Worm (Caenorhabditis elegans) whole organism, L4 larva: ENCODE measurements around the gene R06B10.7.

Experiments used
- F44E2.7 ChIP-seq: fragments of 200-800 bp; sonication (Bioruptor generic); IDR thresholded peaks from 2 replicates; pipeline ENCODE4 v2.1.2; 2022; ENCODE audit warnings: missing genetic modification characterization, missing compliant biosample characterization
- F49E8.2 ChIP-seq: sonication (generic microtip); optimal IDR thresholded peaks from 2 replicates; lab custom pipeline; 2016; ENCODE audit warnings: missing compliant biosample characterization, mild to moderate bottlenecking, missing genetic modification characterization, borderline replicate concordance
- T26A8.4 ChIP-seq: fragments of 200-800 bp; sonication (Bioruptor generic); IDR thresholded peaks from 2 replicates; pipeline ENCODE4 v1.3.6; 2022; ENCODE audit warnings: missing genetic modification characterization, missing compliant biosample characterization
- Y105C5A.15 ChIP-seq: fragments of 200-800 bp; sonication (Bioruptor generic); IDR thresholded peaks from 2 replicates; pipeline ENCODE4 v1.3.6; 2022; ENCODE audit warnings: missing genetic modification characterization, missing compliant biosample characterization
- Y75B8A.6 ChIP-seq: fragments of 200-800 bp; sonication (Bioruptor generic); IDR thresholded peaks from 2 replicates; pipeline ENCODE4 v1.3.6; 2022; ENCODE audit warnings: missing genetic modification reagents, missing genetic modification characterization, missing compliant biosample characterization
- ZK546.5 ChIP-seq, 2 experiments: sonication (generic microtip); optimal IDR thresholded peaks; 2 replicates each; lab custom pipeline; 2017; ENCODE audit warnings: missing biosample characterization in 2 of 2, missing genetic modification characterization in 2 of 2
- ama-1 ChIP-seq: fragments of 150-350 bp; optimal IDR thresholded peaks from 2 replicates; lab custom pipeline; 2014; ENCODE audit warnings: inconsistent platforms, mixed read lengths
- attf-4 ChIP-seq: sonication (generic microtip); optimal IDR thresholded peaks from 3 replicates; lab custom pipeline; 2017; ENCODE audit warnings: missing biosample characterization, missing genetic modification characterization
- ceh-20 ChIP-seq: fragments of 200-800 bp; sonication (Bioruptor generic); IDR thresholded peaks from 2 replicates; pipeline ENCODE4 v1.3.6; 2022; ENCODE audit warnings: missing genetic modification reagents, missing genetic modification characterization, missing compliant biosample characterization
- ceh-28 ChIP-seq: fragments of 150-350 bp; optimal IDR thresholded peaks from 2 replicates; lab custom pipeline; 2014; ENCODE audit warnings: missing biosample characterization, missing genetic modification reagents, missing genetic modification characterization
- ceh-32 ChIP-seq: sonication (generic microtip); optimal IDR thresholded peaks from 2 replicates; lab custom pipeline; 2016; ENCODE audit warnings: mild to moderate bottlenecking, missing genetic modification characterization, missing compliant biosample characterization; ENCODE audit not compliant: poor library complexity
- ceh-82 ChIP-seq: sonication (generic microtip); optimal IDR thresholded peaks from 2 replicates; lab custom pipeline; 2017; ENCODE audit warnings: missing biosample characterization, missing genetic modification characterization
- ces-1 ChIP-seq: fragments of 150-350 bp; sonication (generic microtip); optimal IDR thresholded peaks from 4 replicates; lab custom pipeline; 2014; ENCODE audit warnings: missing biosample characterization, missing genetic modification reagents, missing genetic modification characterization
- cey-2 ChIP-seq: sonication (generic microtip); optimal IDR thresholded peaks from 3 replicates; lab custom pipeline; 2017; ENCODE audit warnings: missing genetic modification characterization, mild to moderate bottlenecking, missing compliant biosample characterization, antibody characterized with exemption, borderline replicate concordance; ENCODE audit not compliant: insufficient read depth
- ctbp-1 ChIP-seq: fragments of 200-800 bp; sonication (Bioruptor generic); IDR thresholded peaks from 2 replicates; pipeline ENCODE4 v1.3.6; 2022; ENCODE audit warnings: missing genetic modification reagents, missing genetic modification characterization, missing compliant biosample characterization
- daf-16 ChIP-seq, 3 experiments: sonication (generic microtip); optimal IDR thresholded peaks; 2 replicates each; lab custom pipeline; 2016 to 2017; ENCODE audit warnings: missing genetic modification characterization in 3 of 3, missing genetic modification reagents in 3 of 3, mild to moderate bottlenecking in 2 of 3, missing compliant biosample characterization in 2 of 3, missing biosample characterization in 1 of 3, moderate library complexity in 1 of 3
- daf-19 ChIP-seq: fragments of 200-800 bp; sonication (Bioruptor generic); conservative IDR thresholded peaks from 2 replicates; pipeline ENCODE4 v1.3.6; 2022; ENCODE audit warnings: missing genetic modification characterization, missing compliant biosample characterization
- daf-8 ChIP-seq: fragments of 200-800 bp; sonication (Bioruptor generic); IDR thresholded peaks from 2 replicates; pipeline ENCODE4 v1.3.6; 2022; ENCODE audit warnings: missing genetic modification characterization, missing compliant biosample characterization
- dmd-8 ChIP-seq: fragments of 200-800 bp; sonication (Bioruptor generic); IDR thresholded peaks from 2 replicates; pipeline ENCODE4 v1.3.6; 2022; ENCODE audit warnings: missing genetic modification characterization, missing compliant biosample characterization
- dpl-1 ChIP-seq: fragments of 150-350 bp; optimal IDR thresholded peaks from 2 replicates; lab custom pipeline; 2014; ENCODE audit warnings: missing biosample characterization, missing genetic modification reagents, missing genetic modification characterization
- duxl-1 ChIP-seq: sonication (generic microtip); optimal IDR thresholded peaks from 2 replicates; lab custom pipeline; 2016; ENCODE audit warnings: mild to moderate bottlenecking, missing genetic modification characterization, moderate library complexity, missing compliant biosample characterization; ENCODE audit not compliant: poor library complexity
- dve-1 ChIP-seq: sonication (generic microtip); optimal IDR thresholded peaks from 2 replicates; lab custom pipeline; 2017; ENCODE audit warnings: antibody characterized with exemption, mild to moderate bottlenecking, missing genetic modification characterization, missing compliant biosample characterization; ENCODE audit not compliant: insufficient read depth
- egl-43 ChIP-seq: fragments of 200-800 bp; sonication (Bioruptor generic); IDR thresholded peaks from 2 replicates; pipeline ENCODE4 v1.3.6; 2022; ENCODE audit warnings: missing genetic modification reagents, missing genetic modification characterization, missing compliant biosample characterization
- fkh-10 ChIP-seq: fragments of 150-350 bp; optimal IDR thresholded peaks from 2 replicates; lab custom pipeline; 2014; ENCODE audit warnings: missing biosample characterization, missing genetic modification reagents, missing genetic modification characterization
- hlh-11 ChIP-seq: fragments of 200-800 bp; sonication (Bioruptor generic); optimal IDR thresholded peaks from 2 replicates; lab custom pipeline; 2018; ENCODE audit warnings: mild to moderate bottlenecking, missing genetic modification characterization, missing compliant biosample characterization
- hlh-30 ChIP-seq: sonication (generic microtip); optimal IDR thresholded peaks from 2 replicates; lab custom pipeline; 2017; ENCODE audit warnings: antibody characterized with exemption, mild to moderate bottlenecking, missing genetic modification characterization, missing compliant biosample characterization; ENCODE audit not compliant: insufficient read depth
- lin-39 ChIP-seq: fragments of 150-350 bp; optimal IDR thresholded peaks from 2 replicates; lab custom pipeline; 2014; ENCODE audit warnings: missing biosample characterization, missing genetic modification reagents, missing genetic modification characterization
- lir-3 ChIP-seq: sonication (generic microtip); optimal IDR thresholded peaks from 2 replicates; lab custom pipeline; 2016; ENCODE audit warnings: mild to moderate bottlenecking, missing genetic modification characterization, missing compliant biosample characterization
- madf-5 ChIP-seq, 2 experiments: fragments of 200-800 bp; sonication (Bioruptor generic); IDR thresholded peaks; 2 replicates each; pipeline ENCODE4 v1.3.6; 2022; ENCODE audit warnings: missing compliant biosample characterization in 2 of 2, missing genetic modification characterization in 2 of 2
- madf-9 ChIP-seq: fragments of 200-800 bp; sonication (Bioruptor generic); conservative IDR thresholded peaks from 2 replicates; pipeline ENCODE4 v1.3.6; 2022; ENCODE audit warnings: missing genetic modification reagents, missing genetic modification characterization, missing compliant biosample characterization
- mdl-1 ChIP-seq, 2 experiments: fragments of 150-350 bp in 1 of 2; sonication (generic microtip) in 1 of 2; optimal IDR thresholded peaks; 2 replicates each; lab custom pipeline; 2014 to 2017; ENCODE audit warnings: missing biosample characterization in 2 of 2, missing genetic modification characterization in 2 of 2
- mep-1 ChIP-seq: fragments of 150-350 bp; sonication (generic microtip); optimal IDR thresholded peaks from 3 replicates; lab custom pipeline; 2014; ENCODE audit warnings: missing biosample characterization, missing genetic modification characterization
- mxl-2 ChIP-seq: fragments of 200-800 bp; sonication (Bioruptor generic); conservative IDR thresholded peaks from 2 replicates; pipeline ENCODE4 v1.3.6; 2022; ENCODE audit warnings: missing genetic modification reagents, missing genetic modification characterization, missing compliant biosample characterization
- mxl-3 ChIP-seq: fragments of 200-800 bp; sonication (Bioruptor generic); optimal IDR thresholded peaks from 2 replicates; lab custom pipeline; 2018; ENCODE audit warnings: mild to moderate bottlenecking, missing genetic modification characterization, missing compliant biosample characterization
- nhr-11 ChIP-seq: fragments of 150-350 bp; optimal IDR thresholded peaks from 2 replicates; lab custom pipeline; 2014; ENCODE audit warnings: missing biosample characterization, missing genetic modification characterization
- nhr-111 ChIP-seq: fragments of 200-800 bp; sonication (Bioruptor generic); optimal IDR thresholded peaks from 2 replicates; lab custom pipeline; 2018; ENCODE audit warnings: mild to moderate bottlenecking, missing genetic modification characterization, missing compliant biosample characterization
- nhr-237 ChIP-seq: sonication (generic microtip); optimal IDR thresholded peaks from 2 replicates; lab custom pipeline; 2017; ENCODE audit warnings: missing biosample characterization, missing genetic modification characterization
- nhr-28 ChIP-seq: fragments of 150-350 bp; optimal IDR thresholded peaks from 2 replicates; lab custom pipeline; 2014; ENCODE audit warnings: missing biosample characterization, missing genetic modification characterization
- nhr-6 ChIP-seq: fragments of 150-350 bp; optimal IDR thresholded peaks from 2 replicates; lab custom pipeline; 2014; ENCODE audit warnings: missing biosample characterization, missing genetic modification characterization
- php-3 ChIP-seq: fragments of 200-800 bp; sonication (Bioruptor generic); IDR thresholded peaks from 2 replicates; pipeline ENCODE4 v1.3.6; 2022; ENCODE audit warnings: missing genetic modification reagents, missing genetic modification characterization, missing compliant biosample characterization
- pqm-1 ChIP-seq: sonication (generic microtip); optimal IDR thresholded peaks from 2 replicates; lab custom pipeline; 2017; ENCODE audit warnings: missing biosample characterization, missing genetic modification characterization
- saeg-2 ChIP-seq: fragments of 200-800 bp; sonication (Bioruptor generic); IDR thresholded peaks from 2 replicates; pipeline ENCODE4 v1.3.6; 2022; ENCODE audit warnings: missing genetic modification reagents, missing genetic modification characterization, missing compliant biosample characterization
- set-16 ChIP-seq: fragments of 200-800 bp; sonication (Bioruptor generic); IDR thresholded peaks from 2 replicates; pipeline ENCODE4 v1.3.6; 2022; ENCODE audit warnings: missing genetic modification reagents, missing genetic modification characterization, missing compliant biosample characterization
- skn-1 ChIP-seq: fragments of 150-350 bp; optimal IDR thresholded peaks from 2 replicates; lab custom pipeline; 2014; ENCODE audit warnings: missing biosample characterization, missing genetic modification characterization
- snpc-1.2 ChIP-seq: fragments of 200-800 bp; sonication (Bioruptor generic); IDR thresholded peaks from 2 replicates; pipeline ENCODE4 v1.3.6; 2022; ENCODE audit warnings: missing genetic modification reagents, missing genetic modification characterization, missing compliant biosample characterization
- spr-1 ChIP-seq: sonication (generic microtip); optimal IDR thresholded peaks from 2 replicates; lab custom pipeline; 2016; ENCODE audit warnings: mild to moderate bottlenecking, missing genetic modification characterization, missing compliant biosample characterization
- spr-3 ChIP-seq: fragments of 200-800 bp; sonication (Bioruptor generic); optimal IDR thresholded peaks from 2 replicates; lab custom pipeline; 2018; ENCODE audit warnings: mild to moderate bottlenecking, missing genetic modification characterization, missing compliant biosample characterization
- unc-39 ChIP-seq: sonication (generic microtip); optimal IDR thresholded peaks from 2 replicates; lab custom pipeline; 2017; ENCODE audit warnings: missing biosample characterization, missing genetic modification characterization
- zag-1 ChIP-seq: fragments of 150-350 bp; optimal IDR thresholded peaks from 2 replicates; lab custom pipeline; 2014; ENCODE audit warnings: missing biosample characterization, missing genetic modification characterization
- zfp-2 ChIP-seq: sonication (generic microtip); optimal IDR thresholded peaks from 2 replicates; lab custom pipeline; 2016; ENCODE audit warnings: mild to moderate bottlenecking, missing genetic modification characterization, missing compliant biosample characterization
- zip-11 ChIP-seq: fragments of 200-800 bp; sonication (Bioruptor generic); IDR thresholded peaks from 2 replicates; pipeline ENCODE4 v1.3.6; 2022; ENCODE audit warnings: missing genetic modification characterization, missing compliant biosample characterization
- zip-2 ChIP-seq: fragments of 150-350 bp; optimal IDR thresholded peaks from 2 replicates; lab custom pipeline; 2014; ENCODE audit warnings: missing biosample characterization, missing genetic modification characterization

Gene R06B10.7

DNA sequence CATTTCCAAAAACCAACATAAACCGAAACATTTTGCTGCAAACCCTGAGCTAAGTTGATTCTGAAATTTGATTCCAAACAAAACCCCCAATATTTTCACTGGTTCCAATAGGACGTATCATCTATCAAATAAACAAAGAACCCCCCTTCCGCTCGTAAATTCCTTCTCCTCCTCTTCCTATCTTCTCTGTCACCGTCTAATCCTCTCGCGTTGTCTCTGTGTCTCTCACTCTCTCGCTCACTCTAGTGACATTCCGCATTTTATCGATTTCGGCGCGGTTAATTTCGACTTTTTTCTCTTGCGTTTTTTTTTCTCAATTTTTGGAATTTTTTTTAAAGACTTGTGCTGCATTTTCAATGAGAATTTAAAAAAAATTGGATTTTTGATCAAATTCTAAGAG, 19.2 kb downstream of the R06B10.7 start:
- peak; percentile 34 for TF ChIP-seq hlh-11 (tag; lab: Kevin White, UChicago)
- TF ChIP-seq snpc-1.2 (GFP tag; lab: Robert Waterston, UW) = no peak
- TF ChIP-seq attf-4 (tag; lab: Kevin White, UChicago) = no peak
- no peak for TF ChIP-seq ama-1
- no peak for TF ChIP-seq ZK546.5 (tag; optimal IDR thresholded peaks at IDR 0.05; lab: Kevin White, UChicago)
- no peak for TF ChIP-seq lin-39 (tag; lab: Kevin White, UChicago)
- no peak for TF ChIP-seq ceh-32 (tag; lab: Kevin White, UChicago)
- no peak for TF ChIP-seq F49E8.2 (tag; lab: Kevin White, UChicago)
- no peak for TF ChIP-seq mxl-3 (GFP tag; lab: Kevin White, UChicago)
- no peak for TF ChIP-seq dmd-8
- no peak for TF ChIP-seq php-3
- TF ChIP-seq set-16 (GFP tag; lab: Robert Waterston, UW) = no peak
- peak; percentile 59 for TF ChIP-seq ceh-28 (tag; lab: Kevin White, UChicago)
- TF ChIP-seq ceh-82 (tag; lab: Kevin White, UChicago) = no peak
- no peak for TF ChIP-seq T26A8.4 (GFP tag; lab: Robert Waterston, UW)
- no peak for TF ChIP-seq daf-16 (GFP tag; optimal IDR thresholded peaks at IDR 0.05; lab: Kevin White, UChicago)
- peak; percentile 50 for TF ChIP-seq daf-16 (tag; optimal IDR thresholded peaks at IDR 0.05; lab: Kevin White, UChicago)
- TF ChIP-seq zip-2 (tag; lab: Kevin White, UChicago) = no peak
- TF ChIP-seq spr-3 (GFP tag; lab: Kevin White, UChicago) = no peak
- TF ChIP-seq mdl-1 (tag; optimal IDR thresholded peaks at IDR 0.05; lab: Kevin White, UChicago) = no peak
- no peak for TF ChIP-seq lir-3 (tag; lab: Kevin White, UChicago)
- no peak for TF ChIP-seq nhr-11 (tag; lab: Kevin White, UChicago)
- TF ChIP-seq nhr-237 (tag; lab: Kevin White, UChicago) = no peak
- no peak for TF ChIP-seq daf-8 (GFP tag; lab: Robert Waterston, UW)
- TF ChIP-seq hlh-30 (tag; lab: Kevin White, UChicago) = peak; percentile 43
- no peak for TF ChIP-seq Y75B8A.6 (GFP tag; lab: Robert Waterston, UW)
- no peak for TF ChIP-seq mep-1
- peak; percentile 15 for TF ChIP-seq dpl-1 (GFP tag; lab: Kevin White, UChicago)
- TF ChIP-seq fkh-10 (GFP tag; lab: Kevin White, UChicago) = no peak
- TF ChIP-seq F44E2.7 (GFP tag; lab: Robert Waterston, UW) = no peak
- TF ChIP-seq unc-39 = no peak
- no peak for TF ChIP-seq skn-1 (tag; lab: Kevin White, UChicago)
- TF ChIP-seq nhr-111 (GFP tag; lab: Kevin White, UChicago) = no peak
- no peak for TF ChIP-seq cey-2 (tag; lab: Kevin White, UChicago)
- TF ChIP-seq egl-43 (GFP tag; lab: Robert Waterston, UW) = no peak
- TF ChIP-seq Y105C5A.15 (GFP tag; lab: Robert Waterston, UW) = no peak
- TF ChIP-seq saeg-2 (GFP tag; lab: Robert Waterston, UW) = no peak
- TF ChIP-seq ces-1 (GFP tag; lab: Kevin White, UChicago) = no peak
- peak; percentile 19 for TF ChIP-seq dve-1
- TF ChIP-seq ceh-20 (GFP tag; lab: Robert Waterston, UW) = no peak
- no peak for TF ChIP-seq madf-9 (GFP tag; lab: Robert Waterston, UW)
- no peak for TF ChIP-seq daf-19
- TF ChIP-seq zip-11 (GFP tag; lab: Robert Waterston, UW) = no peak
- no peak for TF ChIP-seq mxl-2 (GFP tag; lab: Robert Waterston, UW)
- TF ChIP-seq nhr-28 (tag; lab: Kevin White, UChicago) = peak; percentile 28
- no peak for TF ChIP-seq ctbp-1
- TF ChIP-seq duxl-1 (tag; lab: Kevin White, UChicago) = peak; percentile 55
- no peak for TF ChIP-seq spr-1 (tag; lab: Kevin White, UChicago)
- no peak for TF ChIP-seq zfp-2 (tag; lab: Kevin White, UChicago)
- TF ChIP-seq madf-5 (GFP tag; IDR thresholded peaks at IDR 0.05; lab: Robert Waterston, UW) = no peak
- TF ChIP-seq zag-1 = no peak
- no peak for TF ChIP-seq pqm-1 (tag; lab: Kevin White, UChicago)
- peak; percentile 17 for TF ChIP-seq nhr-6 (tag; lab: Kevin White, UChicago)
